Fruit fly (Drosophila melanogaster) whole organism, wandering third instar larva: ENCODE results near the gene His2Av.

Source experiments
- Hr78 ChIP-seq: fragments of >200 bp; optimal IDR thresholded peaks from 2 replicates; lab custom pipeline; 2017; ENCODE audit warnings: missing biosample characterization, missing genetic modification characterization
- N ChIP-seq: fragments of >200 bp; optimal IDR thresholded peaks from 2 replicates; lab custom pipeline; 2018; ENCODE audit warnings: missing biosample characterization, missing external identifiers, missing genetic modification characterization
- dl ChIP-seq, 2 experiments: fragments of 175-275, 200-275 bp in 1 of 2; fragments of 200-275 bp in 1 of 2; sonication (Bioruptor generic); optimal IDR thresholded peaks; lab custom pipeline; 2018; ENCODE audit warnings: mild to moderate bottlenecking in 2 of 2, missing biosample characterization in 2 of 2, missing genetic modification characterization in 2 of 2, moderate library complexity in 2 of 2; ENCODE audit not compliant: partially characterized antibody in 2 of 2, insufficient read depth in 1 of 2

dm6 chr3R:26821117-26821516 lies 45.6 kb upstream of the His2Av start:
- TF ChIP-seq Hr78 (GFP tag; lab: Kevin White, UChicago), result no peak
- no peak for TF ChIP-seq N (GFP tag; lab: Kevin White, UChicago)
- TF ChIP-seq dl (GFP tag; optimal IDR thresholded peaks at IDR 0.05; lab: Kevin White, UChicago; ENCODE audit: insufficient read depth in 1 of 2, partially characterized antibody in 2 of 2), result no peak
